Worm (Caenorhabditis elegans): ENCODE measurements around the gene ent-4.
A peak's percentile ranks its signal among the peaks of the same experiment; 100 is the strongest.

Gene ent-4

DNA sequence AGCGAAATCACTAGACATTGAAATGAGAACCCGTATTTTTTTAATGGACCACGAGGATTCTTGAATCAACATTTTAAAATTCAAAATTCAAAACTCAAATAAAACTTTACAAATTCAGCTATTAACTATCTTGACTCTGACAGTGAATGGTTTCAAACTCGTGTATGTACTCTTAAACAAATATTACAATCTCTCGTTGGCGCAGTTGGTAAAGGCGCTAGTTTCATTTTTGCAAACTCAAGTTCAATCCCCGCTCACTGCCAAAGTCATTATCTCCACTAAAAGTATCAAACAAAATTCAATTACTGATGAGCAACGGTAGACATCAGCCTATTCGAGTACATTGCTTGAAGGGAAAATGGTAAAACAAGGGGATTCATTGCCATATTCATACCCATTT, 25.3 kb upstream of the ent-4 start:
- TF ChIP-seq hlh-15 (tag; optimal IDR thresholded peaks at IDR 0.05) = no peak
- no peak for TF ChIP-seq rnt-1 (tag; optimal IDR thresholded peaks at IDR 0.05)
- TF ChIP-seq dmd-4 (tag; optimal IDR thresholded peaks at IDR 0.05; ENCODE audit: borderline replicate concordance) = no peak
- TF ChIP-seq lin-11 (tag; optimal IDR thresholded peaks at IDR 0.05) = no peak
- TF ChIP-seq unc-42 (tag; optimal IDR thresholded peaks at IDR 0.05) = no peak
- no peak for TF ChIP-seq C38D4.7 (GFP tag; optimal IDR thresholded peaks at IDR 0.05)

DNA sequence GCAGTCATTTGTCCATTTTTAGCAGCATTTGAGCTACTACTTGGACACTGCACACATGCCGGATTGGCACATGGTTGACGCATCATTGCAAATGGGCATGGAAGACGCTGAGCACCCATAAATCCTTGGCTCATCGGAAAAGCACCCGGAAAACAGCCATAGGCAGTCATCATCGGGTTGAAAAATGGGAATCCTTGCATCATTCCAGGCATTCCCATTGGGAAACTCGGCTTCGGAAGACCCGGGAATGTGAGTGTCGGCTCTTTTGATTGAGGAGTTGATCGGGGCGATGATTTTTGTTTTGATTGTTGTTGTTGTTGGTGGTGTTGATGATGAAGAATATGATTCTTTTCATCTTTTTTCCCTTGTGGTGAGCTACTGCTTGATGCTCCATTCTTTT, 24.0 kb upstream of the ent-4 start:
- TF ChIP-seq ama-1 (optimal IDR thresholded peaks at IDR 0.05) (no peak), K02D7.2 (tag; optimal IDR thresholded peaks at IDR 0.05) (no peak)

DNA sequence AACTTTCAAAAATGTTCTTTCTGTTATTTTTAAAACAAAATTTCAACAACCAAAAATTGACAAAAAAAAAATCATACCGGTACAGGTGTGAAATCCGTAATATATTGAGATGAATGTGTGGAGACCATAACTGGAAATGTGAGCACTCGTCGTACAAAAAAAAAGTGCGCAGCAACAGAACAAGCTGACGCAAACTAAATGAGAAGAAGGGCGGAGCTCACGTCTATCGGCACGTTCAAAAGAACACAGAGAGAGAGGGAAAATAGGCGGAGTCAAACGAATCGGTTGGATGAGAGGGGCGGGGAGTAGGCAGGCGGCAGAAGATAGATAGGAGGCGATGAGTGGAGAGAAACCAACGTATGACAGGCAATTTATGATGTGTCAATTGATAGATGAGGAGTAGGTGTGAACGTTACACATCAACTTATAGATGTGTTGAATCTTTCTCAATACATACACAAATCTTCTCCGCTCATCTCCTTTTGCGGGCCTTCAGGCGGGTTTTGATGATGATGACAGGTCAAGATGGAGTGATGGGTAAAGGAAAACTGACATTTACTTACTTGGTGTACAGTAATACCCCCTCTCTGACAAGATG, 22.8 kb upstream of the ent-4 start, which contains the start of gene tlp-1:
Gene tlp-1 (minus strand): TSS at position 255 of the 598 bp plus-strand sequence.
- TF ChIP-seq pha-4 (tag; optimal IDR thresholded peaks at IDR 0.05) = no peak
- peak; percentile 65 for TF ChIP-seq tbx-2 (tag; optimal IDR thresholded peaks at IDR 0.05)
- no peak for TF ChIP-seq tbx-7 (tag; optimal IDR thresholded peaks at IDR 0.05)
- TF ChIP-seq nfya-1 (tag; optimal IDR thresholded peaks at IDR 0.05) = peak; percentile 87
- peak; percentile 46 for TF ChIP-seq C08G9.2 (tag; optimal IDR thresholded peaks at IDR 0.05)
- TF ChIP-seq K09A11.1 (tag; optimal IDR thresholded peaks at IDR 0.05; ENCODE audit: insufficient read depth) = no peak
- no peak for TF ChIP-seq ama-1 (optimal IDR thresholded peaks at IDR 0.05)
- TF ChIP-seq ttx-3 (tag; optimal IDR thresholded peaks at IDR 0.05) = no peak
- peak; percentile 42 for TF ChIP-seq ceh-18 (tag; optimal IDR thresholded peaks at IDR 0.05)
- peak; percentile 99 for TF ChIP-seq unc-55 (GFP tag; optimal IDR thresholded peaks at IDR 0.05)
- TF ChIP-seq rnt-1 (tag; optimal IDR thresholded peaks at IDR 0.05) = peak; percentile 87

DNA sequence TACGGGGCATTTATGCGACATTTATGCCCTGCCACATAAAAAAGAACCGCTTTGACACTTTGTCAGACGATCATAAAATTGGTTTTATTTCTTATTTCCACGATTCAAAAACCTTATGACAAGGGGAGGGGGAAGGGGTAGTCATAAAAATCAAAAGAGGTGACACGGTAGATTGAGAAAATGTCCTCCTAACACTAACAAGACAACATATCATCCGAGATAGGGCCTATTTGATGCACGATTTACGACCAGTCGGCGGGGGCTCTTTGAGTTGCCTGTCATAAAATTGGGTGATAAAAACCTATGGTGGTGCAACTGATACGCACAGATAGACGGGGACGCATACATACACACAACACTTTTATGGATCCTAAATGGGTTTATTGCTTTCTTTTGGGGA, 18.8 kb upstream of the ent-4 start:
- TF ChIP-seq sdc-2 (tag; optimal IDR thresholded peaks at IDR 0.05) = no peak
- TF ChIP-seq pqm-1 (tag; optimal IDR thresholded peaks at IDR 0.05) = peak; percentile 17
- peak; percentile 89 for TF ChIP-seq elt-2 (tag; optimal IDR thresholded peaks at IDR 0.05)
- TF ChIP-seq unc-55 (GFP tag; optimal IDR thresholded peaks at IDR 0.05) = peak; percentile 38
- peak; percentile 1 for TF ChIP-seq tbx-2 (tag; optimal IDR thresholded peaks at IDR 0.05)

DNA sequence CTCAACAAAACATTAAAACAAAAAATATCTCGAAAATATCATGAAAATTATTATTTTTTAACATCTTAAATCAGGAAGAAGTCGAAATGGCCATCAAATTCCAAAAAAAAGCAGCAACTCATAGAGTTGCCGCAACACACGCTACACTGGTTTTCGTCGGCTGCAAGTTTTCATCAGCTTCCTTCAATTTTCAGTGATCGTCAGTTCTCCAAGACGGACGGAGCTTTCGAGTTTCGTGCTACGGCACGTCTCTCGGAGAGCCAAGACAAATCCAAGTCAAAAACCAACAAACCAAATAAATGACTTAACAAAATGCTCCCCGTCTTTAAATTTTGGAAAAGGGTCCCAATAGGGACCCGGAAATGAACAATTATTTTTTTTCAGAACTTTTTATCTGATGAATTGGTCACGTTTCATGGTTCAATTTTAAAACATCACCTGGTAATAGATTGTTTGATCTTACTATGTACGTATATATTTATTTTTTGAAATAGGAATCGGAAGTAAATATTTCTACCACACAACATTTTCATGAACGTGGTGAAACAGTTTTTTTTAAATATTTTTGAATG, 17.6 kb upstream of the ent-4 start:
- TF ChIP-seq dve-1 (tag; optimal IDR thresholded peaks at IDR 0.05) (no peak), tbx-2 (tag; optimal IDR thresholded peaks at IDR 0.05) (no peak), ceh-22 (tag; optimal IDR thresholded peaks at IDR 0.05) (no peak), ztf-16 (tag; optimal IDR thresholded peaks at IDR 0.05) (no peak), hlh-30 (tag; optimal IDR thresholded peaks at IDR 0.05; ENCODE audit: insufficient read depth) (no peak), Y22D7AL.16 (tag; optimal IDR thresholded peaks at IDR 0.05) (no peak), madf-2 (tag; optimal IDR thresholded peaks at IDR 0.05) (no peak), tbx-7 (tag; optimal IDR thresholded peaks at IDR 0.05) (no peak), F13H6.1 (tag; optimal IDR thresholded peaks at IDR 0.05) (no peak), ceh-48 (tag; optimal IDR thresholded peaks at IDR 0.05) (no peak), lin-11 (tag; optimal IDR thresholded peaks at IDR 0.05) (no peak), fax-1 (tag; optimal IDR thresholded peaks at IDR 0.05) (no peak), K09A11.1 (tag; optimal IDR thresholded peaks at IDR 0.05; ENCODE audit: insufficient read depth) (no peak), pag-3 (tag; optimal IDR thresholded peaks at IDR 0.05; ENCODE audit: borderline replicate concordance) (no peak), nhr-232 (tag; optimal IDR thresholded peaks at IDR 0.05) (no peak), pax-1 (tag; optimal IDR thresholded peaks at IDR 0.05) (no peak), C08G9.2 (tag; optimal IDR thresholded peaks at IDR 0.05) (no peak)

Data from whole organism, late embryonic.